Worm (Caenorhabditis elegans) whole organism, L3 larva: ENCODE measurements around the gene C05C12.6.

Source experiments
- daf-12 ChIP-seq: fragments of 150-350 bp; optimal IDR thresholded peaks from 2 replicates; lab custom pipeline; 2014; ENCODE audit warnings: missing biosample characterization, missing genetic modification reagents, missing genetic modification characterization
- egl-27 ChIP-seq: sonication (generic microtip); optimal IDR thresholded peaks from 4 replicates; lab custom pipeline; 2017; ENCODE audit warnings: missing biosample characterization, missing genetic modification reagents, missing genetic modification characterization
- nhr-23 ChIP-seq: fragments of 150-350 bp; optimal IDR thresholded peaks from 2 replicates; lab custom pipeline; 2014; ENCODE audit warnings: missing biosample characterization, missing genetic modification reagents, missing genetic modification characterization
- snpc-4 ChIP-seq: fragments of 150-350 bp; optimal IDR thresholded peaks from 2 replicates; lab custom pipeline; 2014; ENCODE audit warnings: missing biosample characterization, missing genetic modification characterization
- unc-39 ChIP-seq: sonication (generic microtip); optimal IDR thresholded peaks from 4 replicates; lab custom pipeline; 2017; ENCODE audit warnings: missing biosample characterization, missing genetic modification characterization
- zag-1 ChIP-seq: fragments of 150-350 bp; optimal IDR thresholded peaks from 2 replicates; lab custom pipeline; 2014; ENCODE audit warnings: missing biosample characterization, missing genetic modification characterization

DNA sequence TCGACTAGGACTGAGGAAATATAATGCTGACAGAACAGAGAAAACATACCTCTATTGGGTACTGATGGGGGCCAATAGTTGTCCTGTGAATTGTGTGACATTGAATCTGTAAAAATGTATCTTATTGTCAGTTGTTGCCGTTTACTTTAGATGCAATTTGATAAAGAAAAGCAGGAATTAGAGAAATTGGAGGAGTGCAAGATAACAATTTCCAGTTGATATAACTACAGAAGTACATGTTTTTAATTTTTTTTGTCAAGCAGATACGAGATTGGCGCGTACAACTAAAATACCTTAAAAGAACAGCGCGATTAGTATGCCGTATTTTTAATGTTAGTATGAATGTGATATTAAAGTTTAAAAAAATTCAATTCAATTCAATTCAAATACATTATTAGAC is 23.2 kb downstream of the C05C12.6 start, which contains the start of gene zip-6:
- TF ChIP-seq egl-27: no peak
- TF ChIP-seq zag-1 (tag; lab: Kevin White, UChicago): no peak
- TF ChIP-seq snpc-4 (tag; lab: Kevin White, UChicago): no peak
- no peak for TF ChIP-seq nhr-23 (tag; lab: Kevin White, UChicago)
- no peak for TF ChIP-seq unc-39 (tag; lab: Kevin White, UChicago)
- no peak for TF ChIP-seq daf-12
